Worm (Caenorhabditis elegans) whole organism, L2 larva: ENCODE measurements around the gene clec-63.

Experiments used
- C34F6.9 ChIP-seq: fragments of 150-350 bp; optimal IDR thresholded peaks from 2 replicates; lab custom pipeline; 2014; ENCODE audit warnings: missing biosample characterization, missing genetic modification characterization
- R02D3.7 ChIP-seq: fragments of 150-350 bp; optimal IDR thresholded peaks from 2 replicates; lab custom pipeline; 2014; ENCODE audit warnings: missing biosample characterization, missing genetic modification characterization
- ZK546.5 ChIP-seq: sonication (generic microtip); optimal IDR thresholded peaks from 2 replicates; lab custom pipeline; 2017; ENCODE audit warnings: missing biosample characterization, missing genetic modification characterization
- aly-2 ChIP-seq: fragments of 150-350 bp; optimal IDR thresholded peaks from 2 replicates; lab custom pipeline; 2014; ENCODE audit warnings: missing biosample characterization, missing genetic modification characterization
- ama-1 ChIP-seq: fragments of 150-350 bp; optimal IDR thresholded peaks from 2 replicates; lab custom pipeline; 2018; ENCODE audit warnings: inconsistent platforms
- blmp-1 ChIP-seq: sonication (generic microtip); optimal IDR thresholded peaks from 2 replicates; lab custom pipeline; 2017; ENCODE audit warnings: missing genetic modification characterization, mild to moderate bottlenecking, missing compliant biosample characterization, antibody characterized with exemption, moderate library complexity; ENCODE audit not compliant: insufficient read depth
- ceh-16 ChIP-seq: fragments of 150-350 bp; optimal IDR thresholded peaks from 2 replicates; lab custom pipeline; 2014; ENCODE audit warnings: missing biosample characterization, missing genetic modification characterization
- egl-27 ChIP-seq: sonication (generic microtip); optimal IDR thresholded peaks from 3 replicates; lab custom pipeline; 2017; ENCODE audit warnings: missing biosample characterization, missing genetic modification reagents, missing genetic modification characterization
- elt-3 ChIP-seq: sonication (generic microtip); optimal IDR thresholded peaks from 2 replicates; lab custom pipeline; 2017; ENCODE audit warnings: missing biosample characterization, missing genetic modification characterization
- lin-11 ChIP-seq: fragments of 150-350 bp; sonication (generic microtip); optimal IDR thresholded peaks from 2 replicates; lab custom pipeline; 2014; ENCODE audit warnings: missing biosample characterization, missing genetic modification characterization, inconsistent platforms, mixed read lengths
- mdl-1 ChIP-seq, 2 experiments: fragments of 150-350 bp in 1 of 2; sonication (generic microtip) in 1 of 2; optimal IDR thresholded peaks; 2 replicates each; lab custom pipeline; 2017; ENCODE audit warnings: missing biosample characterization in 2 of 2, missing genetic modification characterization in 2 of 2
- nhr-21 ChIP-seq: fragments of 150-350 bp; optimal IDR thresholded peaks from 2 replicates; lab custom pipeline; 2014; ENCODE audit warnings: missing biosample characterization, missing genetic modification characterization
- nhr-237 ChIP-seq: fragments of 150-350 bp; optimal IDR thresholded peaks from 2 replicates; lab custom pipeline; 2014; ENCODE audit warnings: missing biosample characterization, missing genetic modification characterization
- sma-9 ChIP-seq, 2 experiments: fragments of 150-350 bp in 1 of 2; sonication (generic microtip) in 1 of 2; optimal IDR thresholded peaks; 2 replicates each; lab custom pipeline; 2014 to 2016; ENCODE audit warnings: missing genetic modification characterization in 2 of 2, mild to moderate bottlenecking in 1 of 2, missing biosample characterization in 1 of 2, missing compliant biosample characterization in 1 of 2, missing genetic modification reagents in 1 of 2, moderate library complexity in 1 of 2
- unc-55 ChIP-seq: fragments of 150-350 bp; sonication (generic microtip); optimal IDR thresholded peaks from 3 replicates; lab custom pipeline; 2014; ENCODE audit warnings: missing biosample characterization, missing genetic modification reagents, missing genetic modification characterization

The clec-63 gene

DNA sequence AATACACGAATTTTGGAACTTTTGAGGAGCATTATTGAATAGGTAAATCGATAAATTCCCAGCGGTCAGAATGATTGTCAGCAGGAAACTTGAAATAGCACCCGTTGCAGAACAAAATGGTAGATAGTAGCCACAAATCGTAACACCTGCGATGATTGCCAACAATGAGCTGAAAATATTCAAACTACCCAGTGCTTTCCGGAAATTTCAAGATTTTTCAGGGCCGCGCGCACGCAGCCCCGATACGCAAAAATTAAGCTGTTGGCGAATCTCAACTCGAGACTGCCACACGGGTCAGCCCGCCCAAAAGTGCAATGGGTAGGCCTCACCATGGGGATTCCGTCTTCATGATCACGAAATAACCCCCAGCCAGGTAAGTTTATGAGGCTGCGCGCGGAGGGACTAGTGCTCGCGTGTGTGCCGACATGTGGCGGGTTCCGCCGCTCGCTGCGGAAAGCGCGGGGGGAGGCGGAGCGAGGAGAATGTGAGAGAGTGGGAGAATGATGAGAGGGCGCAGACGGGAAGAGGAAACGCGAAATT is 49.2 kb downstream of the clec-63 start (continued):
- peak; percentile 98 for TF ChIP-seq ceh-16 (tag; lab: Kevin White, UChicago)
- peak; percentile 85 for TF ChIP-seq egl-27
- TF ChIP-seq ama-1 (lab: Kevin White, UChicago) = peak; percentile 100
- peak; percentile 74 for TF ChIP-seq unc-55
- peak; percentile 34 for TF ChIP-seq ZK546.5 (tag; lab: Kevin White, UChicago)
- peak; percentile 24 for TF ChIP-seq R02D3.7 (tag; lab: Kevin White, UChicago)
- peak; percentile 88 for TF ChIP-seq sma-9 (GFP tag; optimal IDR thresholded peaks at IDR 0.05; lab: Kevin White, UChicago)
- no peak for TF ChIP-seq sma-9 (tag; optimal IDR thresholded peaks at IDR 0.05; lab: Kevin White, UChicago)
- peak; percentile 88 for TF ChIP-seq lin-11 (tag; lab: Kevin White, UChicago)
- peak; percentile 59 for TF ChIP-seq C34F6.9 (tag; lab: Kevin White, UChicago)
- peak; percentile 70 for TF ChIP-seq nhr-237 (tag; lab: Kevin White, UChicago)
- TF ChIP-seq elt-3 (tag; lab: Kevin White, UChicago) = no peak
- TF ChIP-seq aly-2 (tag; lab: Kevin White, UChicago) = no peak
- peak; percentile 62 for TF ChIP-seq blmp-1 (tag; lab: Kevin White, UChicago)
- TF ChIP-seq nhr-21 (tag; lab: Kevin White, UChicago) = peak; percentile 95
- peak; percentile 87 to 91 for TF ChIP-seq mdl-1 (tag; optimal IDR thresholded peaks at IDR 0.05; lab: Kevin White, UChicago)
